Worm (Caenorhabditis elegans) whole organism, L4/young adult: ENCODE results near the gene F55G1.7.

Source experiments
- W03F9.2 ChIP-seq: fragments of 150-350 bp; optimal IDR thresholded peaks from 2 replicates; lab custom pipeline; 2014; ENCODE audit warnings: missing biosample characterization, missing genetic modification characterization
- dao-5 ChIP-seq: sonication (generic microtip); optimal IDR thresholded peaks from 2 replicates; lab custom pipeline; 2016; ENCODE audit warnings: missing genotype, missing genetic modification characterization, moderate library complexity, missing compliant biosample characterization
- him-1 ChIP-seq: sonication (generic microtip); optimal IDR thresholded peaks from 2 replicates; lab custom pipeline; 2016; ENCODE audit warnings: missing genotype, missing genetic modification reagents, missing genetic modification characterization, missing compliant biosample characterization

ce11 chrIV:7468638-7469037 is 994 bp downstream of the F55G1.7 start:
- TF ChIP-seq W03F9.2 (tag; lab: Kevin White, UChicago) (no peak), him-1 (tag; lab: Kevin White, UChicago) (no peak), dao-5 (no peak)
